Worm (Caenorhabditis elegans) whole organism, L4 larva: ENCODE data around the gene B0416.11.
A peak's percentile ranks its signal among the peaks of the same experiment; 100 is the strongest.

Experiments
- F10B5.3 ChIP-seq: sonication (generic microtip); optimal IDR thresholded peaks from 2 replicates; lab custom pipeline; 2016; ENCODE audit warnings: mild to moderate bottlenecking, missing genetic modification characterization, missing compliant biosample characterization
- R02D3.7 ChIP-seq: fragments of 150-350 bp; sonication (generic microtip); optimal IDR thresholded peaks from 3 replicates; lab custom pipeline; 2014; ENCODE audit warnings: missing biosample characterization, missing genetic modification characterization
- T26A8.4 ChIP-seq: fragments of 200-800 bp; sonication (Bioruptor generic); IDR thresholded peaks from 2 replicates; pipeline ENCODE4 v1.3.6; 2022; ENCODE audit warnings: missing genetic modification characterization, missing compliant biosample characterization
- Y105C5A.15 ChIP-seq: fragments of 200-800 bp; sonication (Bioruptor generic); IDR thresholded peaks from 2 replicates; pipeline ENCODE4 v1.3.6; 2022; ENCODE audit warnings: missing genetic modification characterization, missing compliant biosample characterization
- Y48G9A.11 ChIP-seq: fragments of 200-800 bp; sonication (Bioruptor generic); IDR thresholded peaks from 2 replicates; pipeline ENCODE4 v1.3.6; 2022; ENCODE audit warnings: missing genetic modification reagents, missing genetic modification characterization, missing compliant biosample characterization
- Y5F2A.4 ChIP-seq: fragments of 200-800 bp; sonication (Bioruptor generic); optimal IDR thresholded peaks from 2 replicates; lab custom pipeline; 2018; ENCODE audit warnings: mild to moderate bottlenecking, missing genetic modification characterization, missing compliant biosample characterization
- aha-1 ChIP-seq: fragments of 150-350 bp; peaks from one replicate; lab custom pipeline; 2014; ENCODE audit warnings: missing biosample characterization, missing genetic modification characterization
- ceh-20 ChIP-seq: fragments of 200-800 bp; sonication (Bioruptor generic); IDR thresholded peaks from 2 replicates; pipeline ENCODE4 v1.3.6; 2022; ENCODE audit warnings: missing genetic modification reagents, missing genetic modification characterization, missing compliant biosample characterization
- ceh-32 ChIP-seq: sonication (generic microtip); optimal IDR thresholded peaks from 2 replicates; lab custom pipeline; 2016; ENCODE audit warnings: mild to moderate bottlenecking, missing genetic modification characterization, missing compliant biosample characterization; ENCODE audit not compliant: poor library complexity
- ceh-44 ChIP-seq: fragments of 200-800 bp; sonication (Bioruptor generic); IDR thresholded peaks from 2 replicates; pipeline ENCODE4 v1.3.6; 2022; ENCODE audit warnings: missing genetic modification reagents, missing genetic modification characterization, missing compliant biosample characterization
- ceh-82 ChIP-seq: sonication (generic microtip); optimal IDR thresholded peaks from 2 replicates; lab custom pipeline; 2017; ENCODE audit warnings: missing biosample characterization, missing genetic modification characterization
- ces-1 ChIP-seq: fragments of 150-350 bp; sonication (generic microtip); optimal IDR thresholded peaks from 4 replicates; lab custom pipeline; 2014; ENCODE audit warnings: missing biosample characterization, missing genetic modification reagents, missing genetic modification characterization
- ctbp-1 ChIP-seq: fragments of 200-800 bp; sonication (Bioruptor generic); IDR thresholded peaks from 2 replicates; pipeline ENCODE4 v1.3.6; 2022; ENCODE audit warnings: missing genetic modification reagents, missing genetic modification characterization, missing compliant biosample characterization
- dmd-9 ChIP-seq: fragments of 200-800 bp; sonication (Bioruptor generic); IDR thresholded peaks from 2 replicates; pipeline ENCODE4 v1.3.6; 2022; ENCODE audit warnings: missing genetic modification reagents, missing genetic modification characterization, missing compliant biosample characterization
- dpl-1 ChIP-seq: fragments of 150-350 bp; optimal IDR thresholded peaks from 2 replicates; lab custom pipeline; 2014; ENCODE audit warnings: missing biosample characterization, missing genetic modification reagents, missing genetic modification characterization
- dve-1 ChIP-seq: sonication (generic microtip); optimal IDR thresholded peaks from 2 replicates; lab custom pipeline; 2017; ENCODE audit warnings: antibody characterized with exemption, mild to moderate bottlenecking, missing genetic modification characterization, missing compliant biosample characterization; ENCODE audit not compliant: insufficient read depth
- fos-1 ChIP-seq: fragments of 150-350 bp; optimal IDR thresholded peaks from 2 replicates; lab custom pipeline; 2014; ENCODE audit warnings: missing biosample characterization, missing genetic modification characterization
- hlh-11 ChIP-seq: fragments of 200-800 bp; sonication (Bioruptor generic); optimal IDR thresholded peaks from 2 replicates; lab custom pipeline; 2018; ENCODE audit warnings: mild to moderate bottlenecking, missing genetic modification characterization, missing compliant biosample characterization
- hlh-30 ChIP-seq: sonication (generic microtip); optimal IDR thresholded peaks from 2 replicates; lab custom pipeline; 2017; ENCODE audit warnings: antibody characterized with exemption, mild to moderate bottlenecking, missing genetic modification characterization, missing compliant biosample characterization; ENCODE audit not compliant: insufficient read depth
- jun-1 ChIP-seq: fragments of 150-350 bp; optimal IDR thresholded peaks from 2 replicates; lab custom pipeline; 2014; ENCODE audit warnings: missing biosample characterization, missing genetic modification reagents, missing genetic modification characterization
- lim-7 ChIP-seq: fragments of 200-800 bp; sonication (Bioruptor generic); IDR thresholded peaks from 2 replicates; pipeline ENCODE4 v1.3.6; 2022; ENCODE audit warnings: missing genetic modification characterization, missing compliant biosample characterization
- lin-15B ChIP-seq: fragments of 150-350 bp; sonication (generic microtip); optimal IDR thresholded peaks from 3 replicates; lab custom pipeline; 2014; ENCODE audit warnings: missing biosample characterization, missing genetic modification characterization
- lin-38 ChIP-seq: fragments of 200-800 bp; sonication (Bioruptor generic); IDR thresholded peaks from 2 replicates; pipeline ENCODE4 v1.3.6; 2022; ENCODE audit warnings: missing genetic modification reagents, missing genetic modification characterization, missing compliant biosample characterization
- lir-3 ChIP-seq: sonication (generic microtip); optimal IDR thresholded peaks from 2 replicates; lab custom pipeline; 2016; ENCODE audit warnings: mild to moderate bottlenecking, missing genetic modification characterization, missing compliant biosample characterization
- lsy-2 ChIP-seq, 2 experiments: fragments of 150-350 bp in 1 of 2; sonication (generic microtip) in 1 of 2; optimal IDR thresholded peaks; 2 replicates each; lab custom pipeline; 2014 to 2017; ENCODE audit warnings: missing biosample characterization in 2 of 2, missing genetic modification characterization in 2 of 2
- mes-2 ChIP-seq: sonication (generic microtip); optimal IDR thresholded peaks from 2 replicates; lab custom pipeline; 2016; ENCODE audit warnings: missing genotype, mild to moderate bottlenecking, missing genetic modification characterization, missing compliant biosample characterization; ENCODE audit not compliant: poor library complexity, severe bottlenecking
- mxl-2 ChIP-seq: fragments of 200-800 bp; sonication (Bioruptor generic); conservative IDR thresholded peaks from 2 replicates; pipeline ENCODE4 v1.3.6; 2022; ENCODE audit warnings: missing genetic modification reagents, missing genetic modification characterization, missing compliant biosample characterization
- mxl-3 ChIP-seq: fragments of 200-800 bp; sonication (Bioruptor generic); optimal IDR thresholded peaks from 2 replicates; lab custom pipeline; 2018; ENCODE audit warnings: mild to moderate bottlenecking, missing genetic modification characterization, missing compliant biosample characterization
- nhr-10 ChIP-seq: fragments of 150-350 bp; optimal IDR thresholded peaks from 2 replicates; lab custom pipeline; 2014; ENCODE audit warnings: missing biosample characterization, missing genetic modification characterization
- nhr-102 ChIP-seq: sonication (generic microtip); optimal IDR thresholded peaks from 2 replicates; lab custom pipeline; 2016; ENCODE audit warnings: mild to moderate bottlenecking, missing genetic modification characterization, moderate library complexity, missing compliant biosample characterization
- nhr-41 ChIP-seq: fragments of 200-800 bp; sonication (Bioruptor generic); IDR thresholded peaks from 2 replicates; pipeline ENCODE4 v1.3.6; 2022; ENCODE audit warnings: missing genetic modification reagents, missing genetic modification characterization, missing compliant biosample characterization
- nhr-76 ChIP-seq: fragments of 150-350 bp; optimal IDR thresholded peaks from 2 replicates; lab custom pipeline; 2014; ENCODE audit warnings: missing biosample characterization, missing genetic modification characterization
- nhr-77 ChIP-seq: fragments of 150-350 bp; optimal IDR thresholded peaks from 2 replicates; lab custom pipeline; 2014; ENCODE audit warnings: missing biosample characterization, missing genetic modification characterization
- pha-4 ChIP-seq, 2 experiments: fragments of 150-350 bp in 1 of 2; fragments of 200-800 bp in 1 of 2; sonication (Bioruptor generic) in 1 of 2; IDR thresholded peaks in 1 of 2; optimal IDR thresholded peaks in 1 of 2; 2 replicates each; pipeline versions ENCODE4 v1.3.6 to Lab custom; 2014 to 2022; ENCODE audit warnings: missing genetic modification characterization in 2 of 2, missing genetic modification reagents in 2 of 2, missing biosample characterization in 1 of 2, missing compliant biosample characterization in 1 of 2
- php-3 ChIP-seq: fragments of 200-800 bp; sonication (Bioruptor generic); IDR thresholded peaks from 2 replicates; pipeline ENCODE4 v1.3.6; 2022; ENCODE audit warnings: missing genetic modification reagents, missing genetic modification characterization, missing compliant biosample characterization
- saeg-2 ChIP-seq: fragments of 200-800 bp; sonication (Bioruptor generic); IDR thresholded peaks from 2 replicates; pipeline ENCODE4 v1.3.6; 2022; ENCODE audit warnings: missing genetic modification reagents, missing genetic modification characterization, missing compliant biosample characterization
- tra-1 ChIP-seq: fragments of 200-800 bp; sonication (Bioruptor generic); IDR thresholded peaks from 2 replicates; pipeline ENCODE4 v1.3.6; 2022; ENCODE audit warnings: missing genetic modification reagents, missing genetic modification characterization, missing compliant biosample characterization
- unc-39 ChIP-seq: sonication (generic microtip); optimal IDR thresholded peaks from 2 replicates; lab custom pipeline; 2017; ENCODE audit warnings: missing biosample characterization, missing genetic modification characterization
- unc-62 ChIP-seq, 3 experiments: fragments of 150-350 bp in 1 of 3; sonication (generic microtip); optimal IDR thresholded peaks in 2 of 3; peaks in 1 of 3; 1 replicate in 1 of 3; 2 replicates in 2 of 3; lab custom pipeline; 2014 to 2017; ENCODE audit warnings: missing biosample characterization in 3 of 3, missing genetic modification characterization in 3 of 3, missing genetic modification reagents in 3 of 3, missing genotype in 1 of 3
- zag-1 ChIP-seq: fragments of 150-350 bp; optimal IDR thresholded peaks from 2 replicates; lab custom pipeline; 2014; ENCODE audit warnings: missing biosample characterization, missing genetic modification characterization
- zfp-3 ChIP-seq: fragments of 200-800 bp; sonication (Bioruptor generic); conservative IDR thresholded peaks from 2 replicates; pipeline ENCODE4 v1.3.6; 2022; ENCODE audit warnings: missing genetic modification reagents, missing genetic modification characterization, missing compliant biosample characterization
- ztf-11 ChIP-seq: fragments of 150-350 bp; optimal IDR thresholded peaks from 2 replicates; lab custom pipeline; 2014; ENCODE audit warnings: missing biosample characterization, missing genetic modification characterization

Gene B0416.11

ce11 chrX:9302763-9303162 lies 19.8 kb upstream of the B0416.11 start:
- TF ChIP-seq ces-1 (GFP tag; lab: Kevin White, UChicago) = no peak
- TF ChIP-seq unc-62 (GFP tag; optimal IDR thresholded peaks at IDR 0.05 in 1 of 2; lab: Kevin White, UChicago) = peak in 1 of 2 experiments; percentile 95
- no peak for TF ChIP-seq unc-62 (tag; optimal IDR thresholded peaks at IDR 0.05; lab: Kevin White, UChicago)

DNA sequence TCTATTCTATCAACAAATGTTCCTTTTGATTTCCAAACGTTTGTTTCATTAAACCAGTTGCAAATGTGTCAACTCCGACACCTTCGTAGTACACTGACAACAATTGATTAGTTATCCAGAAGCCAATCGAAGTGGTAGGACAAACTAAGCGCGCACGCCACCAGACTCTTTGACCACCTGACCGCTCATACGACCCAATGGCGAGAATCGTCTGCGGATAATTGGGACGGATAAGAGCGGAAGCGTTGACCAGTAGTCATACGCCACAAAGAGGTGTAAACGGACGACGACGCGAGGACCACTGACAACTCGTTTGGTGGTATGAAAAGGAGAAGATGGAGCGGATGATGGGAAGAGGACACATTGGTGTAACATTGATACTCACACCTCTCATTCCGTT lies 17.5 kb upstream of the B0416.11 start:
- no peak for TF ChIP-seq ctbp-1 (GFP tag; lab: Robert Waterston, UW)
- no peak for TF ChIP-seq ztf-11 (tag; lab: Kevin White, UChicago)
- no peak for TF ChIP-seq lir-3 (tag; lab: Kevin White, UChicago)
- no peak for TF ChIP-seq Y48G9A.11 (GFP tag; lab: Robert Waterston, UW)
- no peak for TF ChIP-seq ceh-20
- peak; percentile 28 for TF ChIP-seq hlh-11 (tag; lab: Kevin White, UChicago)
- TF ChIP-seq aha-1 = peak; percentile 49
- no peak for TF ChIP-seq lim-7
- TF ChIP-seq mxl-2 = no peak
- no peak for TF ChIP-seq ceh-32
- peak in 1 of 2 experiments; percentile 60 for TF ChIP-seq unc-62 (GFP tag; optimal IDR thresholded peaks at IDR 0.05 in 1 of 2; lab: Kevin White, UChicago)
- TF ChIP-seq unc-62 (tag; optimal IDR thresholded peaks at IDR 0.05; lab: Kevin White, UChicago) = no peak
- no peak for TF ChIP-seq nhr-10 (tag; lab: Kevin White, UChicago)
- TF ChIP-seq fos-1 (tag; lab: Kevin White, UChicago) = no peak
- TF ChIP-seq hlh-30 (tag; lab: Kevin White, UChicago) = peak; percentile 33
- no peak for TF ChIP-seq ceh-44
- TF ChIP-seq unc-39 = no peak
- TF ChIP-seq, all 104 proteins: peak for 4

DNA sequence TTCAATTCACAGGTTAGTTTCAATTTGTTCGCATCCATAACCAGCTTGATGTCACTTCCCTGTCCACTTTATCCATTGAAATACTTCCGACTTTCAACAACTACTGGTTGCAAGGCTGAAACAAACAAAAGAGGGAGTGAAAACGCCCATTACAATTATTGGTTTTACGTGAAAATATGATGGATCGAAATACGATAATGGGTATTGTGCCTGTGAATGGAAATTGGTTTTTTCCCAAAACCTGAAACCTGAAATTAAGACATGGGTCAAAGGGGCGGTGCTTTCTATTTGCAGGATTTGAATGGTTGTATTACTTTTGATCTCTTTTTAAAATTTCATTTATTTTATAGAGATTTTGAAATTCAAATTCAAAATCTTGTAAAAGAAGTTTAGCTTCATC lies 15.9 kb upstream of the B0416.11 start, which contains the start of gene B0416.2:
Gene B0416.2 (plus strand): TSS at position 301 of the 400 bp plus-strand sequence.
- TF ChIP-seq nhr-76 (tag; lab: Kevin White, UChicago) (no peak), hlh-30 (tag; lab: Kevin White, UChicago) (no peak), ztf-11 (tag; lab: Kevin White, UChicago) (no peak), lin-38 (GFP tag; lab: Robert Waterston, UW) (no peak), ceh-20 (no peak), nhr-41 (GFP tag; lab: Robert Waterston, UW) (no peak), zag-1 (tag; lab: Kevin White, UChicago) (no peak), F10B5.3 (tag; lab: Kevin White, UChicago) (no peak), nhr-102 (tag; lab: Kevin White, UChicago) (no peak), Y105C5A.15 (GFP tag; lab: Robert Waterston, UW) (no peak), pha-4 (GFP tag; IDR thresholded peaks at IDR 0.05; lab: Robert Waterston, UW) (no peak), pha-4 (tag; optimal IDR thresholded peaks at IDR 0.05; lab: Kevin White, UChicago) (no peak), zfp-3 (GFP tag; lab: Robert Waterston, UW) (no peak), dmd-9 (GFP tag; lab: Robert Waterston, UW) (no peak), lin-15B (tag; lab: Kevin White, UChicago) (no peak)
- TF ChIP-seq, all 104 proteins: peak for 0

DNA sequence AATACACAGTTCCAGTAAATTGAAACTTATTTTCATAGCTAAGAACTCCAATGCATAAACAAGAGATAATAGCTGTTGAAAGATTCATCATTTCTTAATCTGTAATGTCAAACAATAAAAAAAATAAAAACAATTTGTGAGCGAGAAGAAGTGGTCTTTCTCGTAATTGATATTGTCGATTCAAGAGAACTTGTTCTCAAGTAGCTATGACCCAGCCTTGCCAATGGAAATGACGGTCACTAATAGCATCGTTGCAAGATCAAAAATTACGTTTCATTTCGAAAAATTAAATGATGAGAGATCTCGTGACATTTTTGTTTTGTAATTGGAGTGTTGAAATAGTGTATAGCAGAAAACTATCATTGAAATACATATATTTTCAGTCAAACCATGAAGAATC lies 14.9 kb upstream of the B0416.11 start, which contains the start of gene B0416.7:
Gene B0416.7 (minus strand): TSS at position 101 of the 400 bp plus-strand sequence.
- TF ChIP-seq nhr-76 (tag; lab: Kevin White, UChicago) (no peak), hlh-30 (tag; lab: Kevin White, UChicago) (peak; percentile 13)

- TF ChIP-seq nhr-77 (tag; lab: Kevin White, UChicago) = no peak
- peak; percentile 18 for TF ChIP-seq hlh-11 (tag; lab: Kevin White, UChicago)
- TF ChIP-seq jun-1 (tag; lab: Kevin White, UChicago) = no peak
- no peak for TF ChIP-seq ceh-82 (tag; lab: Kevin White, UChicago)
- TF ChIP-seq dve-1 = peak; percentile 9
- no peak for TF ChIP-seq saeg-2 (GFP tag; lab: Robert Waterston, UW)
- no peak for TF ChIP-seq mxl-3 (GFP tag; lab: Kevin White, UChicago)
- peak; percentile 84 for TF ChIP-seq mes-2 (tag; lab: Kevin White, UChicago)
- peak; percentile 77 for TF ChIP-seq aha-1
- TF ChIP-seq dpl-1 (GFP tag; lab: Kevin White, UChicago) = peak; percentile 6
- TF ChIP-seq php-3 (GFP tag; lab: Robert Waterston, UW) = 0 out of 2 replicates have a peak, but pooled peaks have one; percentile 6
- TF ChIP-seq hlh-30 (tag; lab: Kevin White, UChicago) = peak; percentile 5
- TF ChIP-seq tra-1 (GFP tag; lab: Robert Waterston, UW) = no peak
- no peak for TF ChIP-seq nhr-10 (tag; lab: Kevin White, UChicago)
- TF ChIP-seq lsy-2 (tag; optimal IDR thresholded peaks at IDR 0.05; lab: Kevin White, UChicago) = peak in 1 of 2 experiments; percentile 30
- no peak for TF ChIP-seq R02D3.7
- no peak for TF ChIP-seq T26A8.4 (GFP tag; lab: Robert Waterston, UW)
- no peak for TF ChIP-seq Y5F2A.4 (GFP tag; lab: Kevin White, UChicago)
Measured at ce11 chrX:9296591-9296990, 13.7 kb upstream of the B0416.11 start, which contains the start of gene gly-13. gly-13 (minus strand) TSS chrX:9296622.
